Fruit fly (Drosophila melanogaster): Measurements from ENCODE around the gene Ctps.

DNA sequence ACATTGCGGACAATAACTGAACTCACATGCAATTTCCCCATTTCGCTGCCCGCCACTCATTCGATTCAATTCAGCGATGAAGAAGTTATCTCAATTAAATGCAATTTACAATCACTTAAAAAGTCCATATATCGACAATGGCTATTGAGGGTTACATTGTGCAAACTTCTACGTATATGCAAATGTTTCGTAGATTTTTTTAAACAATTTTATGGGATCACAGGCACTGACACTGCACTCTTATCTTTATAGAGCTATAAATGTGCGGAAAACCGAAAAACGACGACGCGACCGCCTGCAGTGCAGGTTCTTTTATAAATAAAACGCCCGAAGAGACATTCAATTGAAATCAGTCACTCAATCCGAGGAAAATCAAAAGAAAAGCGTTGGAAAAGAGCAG is 9.4 kb upstream of the Ctps start:
- TF ChIP-seq fru (GFP tag; optimal IDR thresholded peaks at IDR 0.05) (no peak), br (GFP tag; optimal IDR thresholded peaks at IDR 0.05) (no peak), woc (GFP tag; optimal IDR thresholded peaks at IDR 0.05) (no peak), h (GFP tag; optimal IDR thresholded peaks at IDR 0.05) (no peak), Myc (optimal IDR thresholded peaks at IDR 0.05) (no peak), Hr78 (GFP tag; optimal IDR thresholded peaks at IDR 0.05) (no peak), tai (GFP tag; optimal IDR thresholded peaks at IDR 0.05) (no peak)

Measured in whole organism, wandering third instar larva.